In the genomic region with DNA sequence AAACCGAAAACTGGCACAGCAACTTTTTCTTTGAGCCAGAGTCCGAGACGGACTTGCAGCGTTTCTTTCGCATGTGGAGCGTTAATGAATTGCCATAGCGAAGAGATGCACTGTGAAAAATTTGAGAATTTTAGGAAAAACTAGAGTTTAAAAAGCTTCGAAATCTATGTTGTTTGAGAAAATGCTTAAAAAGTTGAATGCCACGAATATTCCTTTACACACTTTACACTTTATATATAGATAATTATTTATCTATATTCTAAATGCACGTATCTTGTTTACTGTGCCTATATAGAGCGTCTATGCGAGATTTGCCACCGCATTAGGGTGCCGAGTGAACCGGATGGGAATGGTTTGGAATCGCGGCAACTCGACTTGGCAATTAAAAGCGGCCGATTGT, we compare ENCODE assay signal across 4 fruit fly cellular contexts.
A peak's percentile ranks its signal among the peaks of the same experiment; 100 is the strongest.
TF ChIP-seq lines count a peak whose summit lies in the region.

No protein-coding gene starts in this region.

- TF ChIP-seq CTCF in whole organism, embryonic (GFP tag; optimal IDR thresholded peaks at IDR 0.05; lab: Kevin White, UChicago), result no peak

TF ChIP-seq in whole organism, adult, 20 proteins besides CTCF, POLR2A, EP300 and RAD21:
- TF ChIP-seq CG12768 (GFP tag; optimal IDR thresholded peaks at IDR 0.05; lab: Kevin White, UChicago) (no peak), Mnt (GFP tag; optimal IDR thresholded peaks at IDR 0.05; lab: Kevin White, UChicago) (no peak), kay (GFP tag; lab: Kevin White, UChicago; ENCODE audit: borderline replicate concordance) (peak; percentile 6), CG33017 (tag; optimal IDR thresholded peaks at IDR 0.05; lab: Kevin White, UChicago) (no peak), CG14711 (tag; optimal IDR thresholded peaks at IDR 0.05; lab: Kevin White, UChicago) (no peak)

TF ChIP-seq in whole organism, embryonic, 481 proteins besides CTCF, POLR2A, EP300 and RAD21:
- 0 out of 3 replicates have a peak, but pooled peaks have one; percentile 39 for TF ChIP-seq CG17361 (GFP tag; IDR thresholded peaks at IDR 0.05; lab: Robert Waterston, UW)
- TF ChIP-seq dmrt99B (tag; optimal IDR thresholded peaks at IDR 0.05; lab: Kevin White, UChicago), result peak; percentile 51
- peak in 1 of 2 experiments; percentile 60 for TF ChIP-seq Hr51 (GFP tag; optimal IDR thresholded peaks at IDR 0.05; lab: Kevin White, UChicago)
- peak; percentile 31 for TF ChIP-seq CG2678 (tag; optimal IDR thresholded peaks at IDR 0.05; lab: Kevin White, UChicago)
- peak; percentile 13 for TF ChIP-seq unpg (GFP tag; optimal IDR thresholded peaks at IDR 0.05; lab: Kevin White, UChicago)
- TF ChIP-seq CG43689 (GFP tag; IDR thresholded peaks at IDR 0.05; lab: Robert Waterston, UW), result no peak
- 0 out of 2 replicates have a peak, but pooled peaks have one; percentile 18 for TF ChIP-seq CG31441 (GFP tag; IDR thresholded peaks at IDR 0.05; lab: Robert Waterston, UW)
- peak; percentile 17 for TF ChIP-seq CG17359 (tag; optimal IDR thresholded peaks at IDR 0.05; lab: Kevin White, UChicago)
- TF ChIP-seq bsh (GFP tag; optimal IDR thresholded peaks at IDR 0.05; lab: Kevin White, UChicago), result peak in 1 of 2 experiments; percentile 68
- TF ChIP-seq Hsf (GFP tag; optimal IDR thresholded peaks at IDR 0.05; lab: Kevin White, UChicago), result no peak
- TF ChIP-seq Drgx (GFP tag; IDR thresholded peaks at IDR 0.05; lab: Robert Waterston, UW), result peak; percentile 93
- peak; percentile 42 for TF ChIP-seq gem (tag; optimal IDR thresholded peaks at IDR 0.05; lab: Kevin White, UChicago)
- TF ChIP-seq CG15269 (tag; optimal IDR thresholded peaks at IDR 0.05; lab: Kevin White, UChicago), result peak; percentile 12
- TF ChIP-seq Hr3 (GFP tag; optimal IDR thresholded peaks at IDR 0.05; lab: Kevin White, UChicago), result no peak
- TF ChIP-seq CG7786 (GFP tag; optimal IDR thresholded peaks at IDR 0.05; lab: Kevin White, UChicago), result no peak
- TF ChIP-seq CG11504 (tag; optimal IDR thresholded peaks at IDR 0.05; lab: Kevin White, UChicago), result peak; percentile 36
- TF ChIP-seq Sox102F (GFP tag; optimal IDR thresholded peaks at IDR 0.05; lab: Kevin White, UChicago), result peak; percentile 52
- TF ChIP-seq cad (GFP tag; optimal IDR thresholded peaks at IDR 0.05; lab: Kevin White, UChicago), result no peak
- TF ChIP-seq Asciz (GFP tag; optimal IDR thresholded peaks at IDR 0.05; lab: Kevin White, UChicago), result peak; percentile 24
- TF ChIP-seq CG7357 (GFP tag; IDR thresholded peaks at IDR 0.05; lab: Robert Waterston, UW), result 0 out of 3 replicates have a peak, but pooled peaks have one; percentile 42
- TF ChIP-seq CG6689 (GFP tag; IDR thresholded peaks at IDR 0.05; lab: Robert Waterston, UW), result 0 out of 2 replicates have a peak, but pooled peaks have one; percentile 22

TF ChIP-seq in whole organism, prepupa, 60 proteins besides CTCF, POLR2A, EP300 and RAD21 (continues in another document):
- TF ChIP-seq achi (GFP tag; optimal IDR thresholded peaks at IDR 0.05; lab: Kevin White, UChicago) (peak; percentile 80), CG6854 (GFP tag; optimal IDR thresholded peaks at IDR 0.05; lab: Kevin White, UChicago) (no peak), Hr39 (GFP tag; optimal IDR thresholded peaks at IDR 0.05; lab: Kevin White, UChicago) (no peak), CG3919 (GFP tag; optimal IDR thresholded peaks at IDR 0.05; lab: Kevin White, UChicago) (peak; percentile 82), CG8119 (GFP tag; IDR thresholded peaks at IDR 0.05; lab: Robert Waterston, UW) (peak; percentile 92), Sox102F (GFP tag; optimal IDR thresholded peaks at IDR 0.05; lab: Kevin White, UChicago) (no peak), CG6276 (GFP tag; optimal IDR thresholded peaks at IDR 0.05; lab: Kevin White, UChicago) (peak; percentile 89), Eip93F (GFP tag; optimal IDR thresholded peaks at IDR 0.05; lab: Kevin White, UChicago) (no peak), ss (GFP tag; optimal IDR thresholded peaks at IDR 0.05; lab: Kevin White, UChicago) (peak; percentile 36 to 37), spab (GFP tag; optimal IDR thresholded peaks at IDR 0.05; lab: Kevin White, UChicago) (peak; percentile 60), svp (GFP tag; lab: Kevin White, UChicago) (peak; percentile 58), Sox14 (GFP tag; optimal IDR thresholded peaks at IDR 0.05; lab: Kevin White, UChicago) (peak; percentile 21), CG34406 (GFP tag; optimal IDR thresholded peaks at IDR 0.05; lab: Kevin White, UChicago) (peak; percentile 68), CG16779 (tag; optimal IDR thresholded peaks at IDR 0.05; lab: Kevin White, UChicago) (peak; percentile 60), CG32006 (GFP tag; optimal IDR thresholded peaks at IDR 0.05; lab: Kevin White, UChicago) (peak; percentile 91), eg (GFP tag; IDR thresholded peaks at IDR 0.05; lab: Robert Waterston, UW) (peak; percentile 93), Eip75B (GFP tag; optimal IDR thresholded peaks at IDR 0.05; lab: Kevin White, UChicago) (peak; percentile 72), CG31627 (GFP tag; optimal IDR thresholded peaks at IDR 0.05; lab: Kevin White, UChicago) (no peak), topi (GFP tag; optimal IDR thresholded peaks at IDR 0.05; lab: Kevin White, UChicago) (peak; percentile 30), CG11902 (GFP tag; optimal IDR thresholded peaks at IDR 0.05; lab: Kevin White, UChicago) (no peak), Blimp-1 (GFP tag; optimal IDR thresholded peaks at IDR 0.05; lab: Kevin White, UChicago) (no peak), Gug (GFP tag; IDR thresholded peaks at IDR 0.05; lab: Robert Waterston, UW) (peak; percentile 89), CG10631 (GFP tag; optimal IDR thresholded peaks at IDR 0.05; lab: Kevin White, UChicago) (peak; percentile 80), CG8632 (GFP tag; optimal IDR thresholded peaks at IDR 0.05; lab: Kevin White, UChicago) (peak; percentile 65), Eip78C (GFP tag; lab: Kevin White, UChicago) (peak; percentile 94), fd59A (GFP tag; optimal IDR thresholded peaks at IDR 0.05; lab: Kevin White, UChicago) (peak; percentile 36), salr (GFP tag; optimal IDR thresholded peaks at IDR 0.05; lab: Kevin White, UChicago) (peak in 1 of 2 experiments; percentile 75), OdsH (GFP tag; optimal IDR thresholded peaks at IDR 0.05; lab: Kevin White, UChicago) (peak; percentile 84), esn (GFP tag; optimal IDR thresholded peaks at IDR 0.05; lab: Kevin White, UChicago) (peak; percentile 24), CG10669 (GFP tag; optimal IDR thresholded peaks at IDR 0.05; lab: Kevin White, UChicago) (peak; percentile 40), cyc (GFP tag; optimal IDR thresholded peaks at IDR 0.05; lab: Kevin White, UChicago) (no peak), CG3032 (tag; optimal IDR thresholded peaks at IDR 0.05; lab: Kevin White, UChicago) (peak; percentile 68)

TF ChIP-seq in whole organism, pupa, 21 proteins besides CTCF, POLR2A, EP300 and RAD21:
- TF ChIP-seq Pif1A (GFP tag; optimal IDR thresholded peaks at IDR 0.05; lab: Kevin White, UChicago), result peak; percentile 68
- no peak for TF ChIP-seq EcR (GFP tag; optimal IDR thresholded peaks at IDR 0.05; lab: Kevin White, UChicago)
- peak; percentile 86 for TF ChIP-seq CG8301 (tag; optimal IDR thresholded peaks at IDR 0.05; lab: Kevin White, UChicago)
- TF ChIP-seq CG32121 (GFP tag; IDR thresholded peaks at IDR 0.05; lab: Robert Waterston, UW), result peak; percentile 93
- peak; percentile 79 for TF ChIP-seq rn (GFP tag; IDR thresholded peaks at IDR 0.05; lab: Robert Waterston, UW)
- peak; percentile 68 for TF ChIP-seq CG8159 (tag; optimal IDR thresholded peaks at IDR 0.05; lab: Kevin White, UChicago)
- peak; percentile 76 for TF ChIP-seq CG9948 (tag; optimal IDR thresholded peaks at IDR 0.05; lab: Kevin White, UChicago)
- TF ChIP-seq CG15710 (tag; optimal IDR thresholded peaks at IDR 0.05; lab: Kevin White, UChicago), result peak; percentile 54
- no peak for TF ChIP-seq Snoo (tag; optimal IDR thresholded peaks at IDR 0.05; lab: Kevin White, UChicago)
- TF ChIP-seq CG14655 (GFP tag; optimal IDR thresholded peaks at IDR 0.05; lab: Kevin White, UChicago), result peak; percentile 85
- TF ChIP-seq CG13204 (GFP tag; optimal IDR thresholded peaks at IDR 0.05; lab: Kevin White, UChicago), result no peak
- TF ChIP-seq gl (tag; optimal IDR thresholded peaks at IDR 0.05; lab: Kevin White, UChicago), result no peak
- peak; percentile 74 for TF ChIP-seq CG17806 (tag; optimal IDR thresholded peaks at IDR 0.05; lab: Kevin White, UChicago)
- peak; percentile 72 for TF ChIP-seq Pif1B (GFP tag; optimal IDR thresholded peaks at IDR 0.05; lab: Kevin White, UChicago)
- peak; percentile 69 for TF ChIP-seq fd96Ca (GFP tag; IDR thresholded peaks at IDR 0.05; lab: Robert Waterston, UW)
- peak; percentile 81 for TF ChIP-seq CG12605 (GFP tag; IDR thresholded peaks at IDR 0.05; lab: Robert Waterston, UW)
- TF ChIP-seq CG4496 (GFP tag; IDR thresholded peaks at IDR 0.05; lab: Robert Waterston, UW), result peak; percentile 92
- peak; percentile 91 for TF ChIP-seq Ets98B (GFP tag; IDR thresholded peaks at IDR 0.05; lab: Robert Waterston, UW)
- TF ChIP-seq D1 (tag; optimal IDR thresholded peaks at IDR 0.05; lab: Kevin White, UChicago), result peak; percentile 12
- peak; percentile 55; the same call in 1 of the 2 replicates for TF ChIP-seq CG10348 (GFP tag; IDR thresholded peaks at IDR 0.05; lab: Robert Waterston, UW)
- TF ChIP-seq CG34367 (tag; optimal IDR thresholded peaks at IDR 0.05; lab: Kevin White, UChicago), result peak; percentile 52
